Fruit fly (Drosophila melanogaster) whole organism, prepupa: Measurements from ENCODE around the gene CG1638.

ENCODE experiments used
- Blimp-1 ChIP-seq: fragments of 200-800 bp; sonication (Bioruptor generic); optimal IDR thresholded peaks from 3 replicates; lab custom pipeline; 2017; ENCODE audit warnings: missing biosample characterization, missing genetic modification characterization, mild to moderate bottlenecking, moderate library complexity, missing genetic modification reagents
- CG10631 ChIP-seq: fragments of 200-800 bp; sonication (Bioruptor generic); optimal IDR thresholded peaks from 2 replicates; lab custom pipeline; 2016; ENCODE audit warnings: missing biosample characterization, missing genetic modification characterization
- CG10669 ChIP-seq: fragments of 200-800 bp; sonication (Bioruptor generic); optimal IDR thresholded peaks from 3 replicates; lab custom pipeline; 2018; ENCODE audit warnings: missing biosample characterization, mild to moderate bottlenecking, missing genetic modification characterization, moderate library complexity
- CG11294 ChIP-seq: fragments of 200-800 bp; sonication (Bioruptor generic); IDR thresholded peaks from 2 replicates; pipeline ENCODE4 v1.3.6; 2022; ENCODE audit warnings: missing biosample characterization, missing genetic modification characterization
- CG11762 ChIP-seq: fragments of 200-800 bp; sonication (Bioruptor generic); optimal IDR thresholded peaks from 3 replicates; lab custom pipeline; 2016; ENCODE audit warnings: missing biosample characterization, missing genetic modification characterization; ENCODE audit not compliant: insufficient read depth
- CG11902 ChIP-seq: fragments of 200-800 bp; sonication (Bioruptor generic); optimal IDR thresholded peaks from 3 replicates; lab custom pipeline; 2016; ENCODE audit warnings: missing biosample characterization, missing genetic modification characterization
- CG15336 ChIP-seq: fragments of 200-800 bp; sonication (Bioruptor generic); IDR thresholded peaks from 2 replicates; pipeline ENCODE4 v1.3.6; 2022; ENCODE audit warnings: missing biosample characterization, missing genetic modification characterization
- CG1621 ChIP-seq: fragments of 200-800 bp; sonication (Bioruptor generic); optimal IDR thresholded peaks from 3 replicates; lab custom pipeline; 2018; ENCODE audit warnings: missing biosample characterization, mild to moderate bottlenecking, missing genetic modification characterization
- CG16779 ChIP-seq: fragments of 200-800 bp; sonication (Bioruptor generic); optimal IDR thresholded peaks from 3 replicates; lab custom pipeline; 2017; ENCODE audit warnings: missing biosample characterization, mild to moderate bottlenecking, missing genetic modification characterization
- CG3032 ChIP-seq: fragments of 200-800 bp; optimal IDR thresholded peaks from 2 replicates; lab custom pipeline; 2019; ENCODE audit warnings: missing biosample characterization, mild to moderate bottlenecking, missing genetic modification characterization, moderate library complexity
- CG31627 ChIP-seq: fragments of 200-800 bp; sonication (Bioruptor generic); optimal IDR thresholded peaks from 3 replicates; lab custom pipeline; 2016; ENCODE audit warnings: missing biosample characterization, missing genetic modification characterization
- CG32006 ChIP-seq: fragments of 200-800 bp; sonication (Bioruptor generic); optimal IDR thresholded peaks from 3 replicates; lab custom pipeline; 2017; ENCODE audit warnings: missing biosample characterization, mild to moderate bottlenecking, missing genetic modification characterization
- CG34406 ChIP-seq: fragments of 200-800 bp; sonication (Bioruptor generic); optimal IDR thresholded peaks from 3 replicates; lab custom pipeline; 2016; ENCODE audit warnings: missing biosample characterization, missing genetic modification characterization
- CG3919 ChIP-seq: fragments of 200-800 bp; sonication (Bioruptor generic); optimal IDR thresholded peaks from 3 replicates; lab custom pipeline; 2016; ENCODE audit warnings: missing biosample characterization, missing genetic modification characterization
- CG6163 ChIP-seq: fragments of 200-800 bp; sonication (Bioruptor generic); IDR thresholded peaks from 3 replicates; pipeline ENCODE4 v1.3.6; 2022; ENCODE audit warnings: missing biosample characterization, missing genetic modification characterization
- CG6792 ChIP-seq: fragments of 200-800 bp; sonication (Bioruptor generic); optimal IDR thresholded peaks from 3 replicates; lab custom pipeline; 2016; ENCODE audit warnings: missing biosample characterization, missing genetic modification characterization
- CG6854 ChIP-seq: fragments of 200-800 bp; sonication (Bioruptor generic); optimal IDR thresholded peaks from 2 replicates; lab custom pipeline; 2017; ENCODE audit warnings: missing biosample characterization, mild to moderate bottlenecking, missing genetic modification characterization
- CG7368 ChIP-seq: fragments of 200-800 bp; sonication (Bioruptor generic); optimal IDR thresholded peaks from 3 replicates; lab custom pipeline; 2016; ENCODE audit warnings: missing biosample characterization, missing genetic modification characterization
- CG9139 ChIP-seq: fragments of 200-800 bp; sonication (Bioruptor generic); optimal IDR thresholded peaks from 3 replicates; lab custom pipeline; 2017; ENCODE audit warnings: missing biosample characterization, mild to moderate bottlenecking, missing genetic modification characterization
- Eip75B ChIP-seq: fragments of 200-800 bp; sonication (Bioruptor generic); optimal IDR thresholded peaks from 3 replicates; lab custom pipeline; 2016; ENCODE audit warnings: missing biosample characterization, missing genetic modification characterization
- Eip78C ChIP-seq: fragments of 200-800 bp; sonication (Bioruptor generic); peaks from one replicate; lab custom pipeline; 2016; ENCODE audit warnings: missing biosample characterization, missing genetic modification characterization
- Ets21C ChIP-seq: fragments of 200-800 bp; sonication (Bioruptor generic); optimal IDR thresholded peaks from 3 replicates; lab custom pipeline; 2016; ENCODE audit warnings: missing biosample characterization, missing genetic modification characterization
- Gug ChIP-seq: fragments of 200-800 bp; sonication (Bioruptor generic); IDR thresholded peaks from 2 replicates; pipeline ENCODE4 v1.3.6; 2022; ENCODE audit warnings: missing biosample characterization, missing genetic modification characterization
- Hr38 ChIP-seq: sonication (Bioruptor generic); optimal IDR thresholded peaks from 2 replicates; lab custom pipeline; 2016; ENCODE audit warnings: missing biosample characterization, missing genetic modification characterization
- Hr39 ChIP-seq: fragments of 200-800 bp; sonication (Bioruptor generic); optimal IDR thresholded peaks from 2 replicates; lab custom pipeline; 2016; ENCODE audit warnings: missing biosample characterization, missing genetic modification characterization
- Hr4 ChIP-seq: fragments of 200-800 bp; sonication (Bioruptor generic); optimal IDR thresholded peaks from 3 replicates; lab custom pipeline; 2016; ENCODE audit warnings: missing biosample characterization, missing genetic modification characterization
- Met ChIP-seq: fragments of 200-800 bp; sonication (Bioruptor generic); optimal IDR thresholded peaks from 3 replicates; lab custom pipeline; 2016; ENCODE audit warnings: missing biosample characterization, missing genetic modification characterization
- Smox ChIP-seq: fragments of 200-800 bp; sonication (Bioruptor generic); optimal IDR thresholded peaks from 3 replicates; lab custom pipeline; 2016; ENCODE audit warnings: missing biosample characterization, missing genetic modification characterization
- Sox102F ChIP-seq: fragments of 200-800 bp; sonication (Bioruptor generic); optimal IDR thresholded peaks from 2 replicates; lab custom pipeline; 2016; ENCODE audit warnings: missing biosample characterization, mild to moderate bottlenecking, missing genetic modification characterization
- Sox14 ChIP-seq: fragments of 200-800 bp; sonication (Bioruptor generic); optimal IDR thresholded peaks from 3 replicates; lab custom pipeline; 2016; ENCODE audit warnings: missing biosample characterization, missing genetic modification characterization
- Sox15 ChIP-seq: fragments of 200-800 bp; sonication (Bioruptor generic); optimal IDR thresholded peaks from 3 replicates; lab custom pipeline; 2016; ENCODE audit warnings: missing biosample characterization, missing genetic modification characterization
- acj6 ChIP-seq: fragments of 200-800 bp; sonication (Bioruptor generic); optimal IDR thresholded peaks from 3 replicates; lab custom pipeline; 2016; ENCODE audit warnings: missing biosample characterization, missing genetic modification characterization
- cyc ChIP-seq: fragments of 200-800 bp; sonication (Bioruptor generic); optimal IDR thresholded peaks from 3 replicates; lab custom pipeline; 2016; ENCODE audit warnings: missing biosample characterization, missing genetic modification characterization
- dac ChIP-seq: fragments of 200-800 bp; sonication (Bioruptor generic); optimal IDR thresholded peaks from 2 replicates; lab custom pipeline; 2017; ENCODE audit warnings: missing biosample characterization, mild to moderate bottlenecking, missing genetic modification characterization
- eg ChIP-seq: fragments of 200-800 bp; sonication (Bioruptor generic); IDR thresholded peaks from 3 replicates; pipeline ENCODE4 v1.3.6; 2022; ENCODE audit warnings: missing biosample characterization, missing genetic modification characterization
- esn ChIP-seq: fragments of 200-800 bp; sonication (Bioruptor generic); optimal IDR thresholded peaks from 2 replicates; lab custom pipeline; 2016; ENCODE audit warnings: missing biosample characterization, mild to moderate bottlenecking, missing genetic modification characterization, moderate library complexity
- fd59A ChIP-seq: fragments of 200-800 bp; sonication (Bioruptor generic); optimal IDR thresholded peaks from 2 replicates; lab custom pipeline; 2017; ENCODE audit warnings: missing biosample characterization, mild to moderate bottlenecking, missing genetic modification characterization, missing genetic modification reagents
- fkh ChIP-seq: fragments of 200-800 bp; sonication (Bioruptor generic); optimal IDR thresholded peaks from 3 replicates; lab custom pipeline; 2017; ENCODE audit warnings: missing biosample characterization, mild to moderate bottlenecking, missing genetic modification characterization, moderate library complexity
- lz ChIP-seq: fragments of 200-800 bp; sonication (Bioruptor generic); optimal IDR thresholded peaks from 3 replicates; lab custom pipeline; 2016; ENCODE audit warnings: missing biosample characterization, missing genetic modification characterization
- pdm3 ChIP-seq: fragments of 200-800 bp; sonication (Bioruptor generic); optimal IDR thresholded peaks from 3 replicates; lab custom pipeline; 2016; ENCODE audit warnings: missing biosample characterization, missing genetic modification characterization
- salr ChIP-seq, 2 experiments: fragments of 200-800 bp; sonication (Bioruptor generic); optimal IDR thresholded peaks; 3 replicates each; lab custom pipeline; 2016 to 2018; ENCODE audit warnings: missing biosample characterization in 2 of 2, missing genetic modification characterization in 2 of 2, mild to moderate bottlenecking in 1 of 2
- spab ChIP-seq: fragments of 200-800 bp; sonication (Bioruptor generic); optimal IDR thresholded peaks from 2 replicates; lab custom pipeline; 2017; ENCODE audit warnings: missing biosample characterization, mild to moderate bottlenecking, missing genetic modification characterization, missing genetic modification reagents
- vri ChIP-seq: fragments of 200-800 bp; sonication (Bioruptor generic); optimal IDR thresholded peaks from 3 replicates; lab custom pipeline; 2016; ENCODE audit warnings: missing biosample characterization, mild to moderate bottlenecking, missing genetic modification characterization

CG1638 gene

dm6 chr3R:31610639-31611594, 20.5 kb downstream of the CG1638 start, which contains the start of gene Med (continued):
- TF ChIP-seq pdm3 (no peak), CG11294 (GFP tag; lab: Robert Waterston, UW) (no peak), dac (no peak), fkh (GFP tag; lab: Kevin White, UChicago) (no peak), esn (peak; percentile 6), cyc (GFP tag; lab: Kevin White, UChicago) (no peak), CG6792 (GFP tag; lab: Kevin White, UChicago) (no peak), Sox14 (GFP tag; lab: Kevin White, UChicago) (peak; percentile 81), vri (GFP tag; lab: Kevin White, UChicago) (peak; percentile 44), Hr39 (GFP tag; lab: Kevin White, UChicago) (no peak), eg (GFP tag; lab: Robert Waterston, UW) (no peak), Hr4 (no peak), Eip75B (GFP tag; lab: Kevin White, UChicago) (no peak), CG15336 (GFP tag; lab: Robert Waterston, UW) (no peak), CG9139 (no peak), CG6163 (GFP tag; lab: Robert Waterston, UW) (no peak), salr (GFP tag; optimal IDR thresholded peaks at IDR 0.05; lab: Kevin White, UChicago) (peak in 1 of 2 experiments; percentile 27), CG3032 (peak; percentile 25), CG10631 (no peak), CG11762 (GFP tag; lab: Kevin White, UChicago) (no peak), fd59A (GFP tag; lab: Kevin White, UChicago) (no peak), Ets21C (GFP tag; lab: Kevin White, UChicago) (no peak), CG6854 (GFP tag; lab: Kevin White, UChicago) (peak; percentile 19), Sox102F (GFP tag; lab: Kevin White, UChicago) (no peak), Blimp-1 (no peak), CG1621 (tag; lab: Kevin White, UChicago) (peak; percentile 63), CG34406 (GFP tag; lab: Kevin White, UChicago) (no peak)

dm6 chr3R:31612564-31612963, 22.2 kb downstream of the CG1638 start, which contains the start of gene CycG:
Gene CycG (minus strand): TSS chr3R:31612664.
- TF ChIP-seq Sox14 (GFP tag; lab: Kevin White, UChicago): no peak
- TF ChIP-seq Gug (GFP tag; lab: Robert Waterston, UW): no peak
- TF ChIP-seq fd59A (GFP tag; lab: Kevin White, UChicago): no peak
- TF ChIP-seq Sox102F (GFP tag; lab: Kevin White, UChicago): no peak
- TF ChIP-seq Smox: no peak
- TF ChIP-seq Eip78C: no peak
- TF ChIP-seq fkh (GFP tag; lab: Kevin White, UChicago): no peak
- no peak for TF ChIP-seq CG3919
- no peak for TF ChIP-seq CG6854 (GFP tag; lab: Kevin White, UChicago)
- TF ChIP-seq CG31627 (GFP tag; lab: Kevin White, UChicago): no peak
- no peak for TF ChIP-seq CG10631
- no peak for TF ChIP-seq Hr4
- no peak for TF ChIP-seq CG9139
- TF ChIP-seq CG32006 (GFP tag; lab: Kevin White, UChicago): no peak
- no peak for TF ChIP-seq CG10669 (GFP tag; lab: Kevin White, UChicago)
- no peak for TF ChIP-seq CG6163 (GFP tag; lab: Robert Waterston, UW)

dm6 chr3R:31616001-31616400, 25.6 kb downstream of the CG1638 start, which contains the start of the genes Mnat9 and CG1792:
Gene Mnat9 (minus strand): TSS chr3R:31616160.
Gene CG1792 (plus strand): TSS chr3R:31616303.
- TF ChIP-seq pdm3: peak; percentile 100
- TF ChIP-seq fd59A (GFP tag; lab: Kevin White, UChicago): peak; percentile 95
- TF ChIP-seq CG16779 (tag; lab: Kevin White, UChicago): peak; percentile 92
- peak; percentile 98 to 99 for TF ChIP-seq salr (GFP tag; optimal IDR thresholded peaks at IDR 0.05; lab: Kevin White, UChicago)
- TF ChIP-seq CG11762 (GFP tag; lab: Kevin White, UChicago): peak; percentile 98
- TF ChIP-seq CG3032: peak; percentile 99
- TF ChIP-seq acj6 (GFP tag; lab: Kevin White, UChicago): peak; percentile 99
- TF ChIP-seq dac: peak; percentile 98
- TF ChIP-seq vri (GFP tag; lab: Kevin White, UChicago): peak; percentile 98
- TF ChIP-seq Smox: peak; percentile 99
- TF ChIP-seq CG11294 (GFP tag; lab: Robert Waterston, UW): peak; percentile 99
- peak; percentile 99 for TF ChIP-seq CG11902 (GFP tag; lab: Kevin White, UChicago)
- peak; percentile 99 for TF ChIP-seq CG3919
- TF ChIP-seq lz: peak; percentile 99
- TF ChIP-seq Met (GFP tag; lab: Kevin White, UChicago): peak; percentile 99
- peak; percentile 98 for TF ChIP-seq CG1621 (tag; lab: Kevin White, UChicago)
- peak; percentile 98 for TF ChIP-seq CG15336 (GFP tag; lab: Robert Waterston, UW)
- peak; percentile 99 for TF ChIP-seq esn
- peak; percentile 99 for TF ChIP-seq Ets21C (GFP tag; lab: Kevin White, UChicago)
- TF ChIP-seq Hr38 (GFP tag; lab: Kevin White, UChicago): peak; percentile 96
- TF ChIP-seq Sox15 (GFP tag; lab: Kevin White, UChicago): peak; percentile 99
- TF ChIP-seq CG7368 (GFP tag; lab: Kevin White, UChicago): peak; percentile 99
- peak; percentile 99 for TF ChIP-seq Hr4
- peak; percentile 99 for TF ChIP-seq CG34406 (GFP tag; lab: Kevin White, UChicago)
- TF ChIP-seq spab: peak; percentile 95
